Worm (Caenorhabditis elegans): ENCODE measurements around the gene Y54G2A.77.

DNA sequence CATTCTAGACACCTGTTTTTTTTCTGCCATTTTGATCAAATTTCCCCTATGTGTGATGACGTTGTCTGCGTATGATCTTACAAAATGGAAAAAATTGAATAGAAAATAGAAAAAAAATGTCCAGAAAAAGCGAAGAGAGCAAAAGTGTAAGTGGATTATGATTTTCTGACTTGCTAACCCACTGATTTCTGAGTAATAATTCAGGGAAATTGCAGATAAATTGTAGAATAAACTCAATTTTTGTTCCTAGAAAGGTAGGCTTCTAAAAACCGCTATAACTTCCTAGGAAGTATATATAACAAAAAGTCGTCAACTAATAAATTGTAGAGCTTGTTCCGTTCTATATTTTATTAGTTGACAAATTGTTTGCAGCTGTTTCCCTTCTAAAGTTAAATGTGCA lies 27.8 kb upstream of the Y54G2A.77 start:
- TF ChIP-seq scrt-1 (GFP tag; IDR thresholded peaks at IDR 0.05) (no peak), ceh-13 (GFP tag; optimal IDR thresholded peaks at IDR 0.05) (no peak), sea-1 (GFP tag; conservative IDR thresholded peaks at IDR 0.05) (no peak), ets-7 (tag; optimal IDR thresholded peaks at IDR 0.05) (no peak), ama-1 (optimal IDR thresholded peaks at IDR 0.05) (no peak), B0310.2 (tag; optimal IDR thresholded peaks at IDR 0.05) (no peak), hmbx-1 (tag; optimal IDR thresholded peaks at IDR 0.05) (no peak), hnd-1 (tag; optimal IDR thresholded peaks at IDR 0.05) (no peak), aly-1 (tag; optimal IDR thresholded peaks at IDR 0.05) (no peak), flt-1 (GFP tag; IDR thresholded peaks at IDR 0.05) (no peak), tra-4 (tag; optimal IDR thresholded peaks at IDR 0.05) (no peak)
